Worm (Caenorhabditis elegans): ENCODE results near the gene C08B6.5.

The C08B6.5 gene

ce11 chrV:10091152-10091551 is 26.4 kb upstream of the C08B6.5 start, which contains the start of gene R04B5.11:
Gene R04B5.11 (minus strand): TSS chrV:10091252.
- TF ChIP-seq bed-3 (GFP tag; optimal IDR thresholded peaks at IDR 0.05) (no peak), sptf-1 (tag; optimal IDR thresholded peaks at IDR 0.05) (no peak), nhr-237 (tag; optimal IDR thresholded peaks at IDR 0.05) (no peak), unc-39 (tag; optimal IDR thresholded peaks at IDR 0.05) (no peak), tbx-8 (GFP tag; optimal IDR thresholded peaks at IDR 0.05) (no peak), sem-2 (GFP tag; optimal IDR thresholded peaks at IDR 0.05) (no peak), lin-32 (GFP tag; optimal IDR thresholded peaks at IDR 0.05) (no peak), mep-1 (tag; optimal IDR thresholded peaks at IDR 0.05) (no peak), ceh-39 (tag; optimal IDR thresholded peaks at IDR 0.05) (no peak), blmp-1 (tag; optimal IDR thresholded peaks at IDR 0.05) (no peak), M03D4.4 (tag; optimal IDR thresholded peaks at IDR 0.05) (no peak), snpc-4 (tag; optimal IDR thresholded peaks at IDR 0.05) (no peak), elt-3 (tag; optimal IDR thresholded peaks at IDR 0.05) (no peak), mls-2 (tag; optimal IDR thresholded peaks at IDR 0.05) (no peak), ceh-43 (GFP tag; optimal IDR thresholded peaks at IDR 0.05) (no peak), zip-8 (tag; optimal IDR thresholded peaks at IDR 0.05) (no peak), nhr-2 (tag; optimal IDR thresholded peaks at IDR 0.05) (no peak), drap-1 (GFP tag; optimal IDR thresholded peaks at IDR 0.05) (no peak), mab-5 (tag; optimal IDR thresholded peaks at IDR 0.05) (no peak), nhr-76 (tag; optimal IDR thresholded peaks at IDR 0.05) (no peak)

ce11 chrV:10094374-10094773 is 23.2 kb upstream of the C08B6.5 start, which contains the start of gene srd-49:
Gene srd-49 (plus strand): TSS chrV:10094674.
- TF ChIP-seq zip-8 (tag; optimal IDR thresholded peaks at IDR 0.05) (no peak), lin-13 (tag; optimal IDR thresholded peaks at IDR 0.05) (no peak), unc-62 (GFP tag; optimal IDR thresholded peaks at IDR 0.05) (no peak), ceh-43 (GFP tag; optimal IDR thresholded peaks at IDR 0.05) (no peak), drap-1 (GFP tag; optimal IDR thresholded peaks at IDR 0.05) (no peak)

- TF ChIP-seq lin-32 (GFP tag; optimal IDR thresholded peaks at IDR 0.05) = no peak
- TF ChIP-seq unc-120 (tag; optimal IDR thresholded peaks at IDR 0.05; ENCODE audit: poor library complexity, severe bottlenecking) = no peak
- TF ChIP-seq mep-1 (tag; optimal IDR thresholded peaks at IDR 0.05) = no peak
- no peak for TF ChIP-seq blmp-1 (tag; optimal IDR thresholded peaks at IDR 0.05)
- no peak for TF ChIP-seq ces-1 (GFP tag; optimal IDR thresholded peaks at IDR 0.05)
- TF ChIP-seq nhr-12 (tag; optimal IDR thresholded peaks at IDR 0.05) = no peak
- TF ChIP-seq cnd-1 (tag; optimal IDR thresholded peaks at IDR 0.05) = no peak
- TF ChIP-seq ceh-83 (GFP tag; optimal IDR thresholded peaks at IDR 0.05) = no peak
Measured at ce11 chrV:10096932-10097331, 20.6 kb upstream of the C08B6.5 start.

- TF ChIP-seq zip-8 (tag; optimal IDR thresholded peaks at IDR 0.05) (no peak), ceh-39 (tag; optimal IDR thresholded peaks at IDR 0.05) (no peak), drap-1 (GFP tag; optimal IDR thresholded peaks at IDR 0.05) (no peak), lsy-2 (tag; optimal IDR thresholded peaks at IDR 0.05) (no peak), sem-2 (GFP tag; optimal IDR thresholded peaks at IDR 0.05) (no peak), cnd-1 (tag; optimal IDR thresholded peaks at IDR 0.05) (no peak), unc-62 (GFP tag; optimal IDR thresholded peaks at IDR 0.05) (no peak), ham-2 (GFP tag; optimal IDR thresholded peaks at IDR 0.05) (no peak), pha-4 (tag; optimal IDR thresholded peaks at IDR 0.05) (no peak), flh-1 (GFP tag; optimal IDR thresholded peaks at IDR 0.05) (no peak)
Measured at ce11 chrV:10098429-10098828, 19.1 kb upstream of the C08B6.5 start, which contains the start of gene ugt-47. Gene ugt-47 (minus strand): TSS chrV:10098597.

- no peak for TF ChIP-seq nhr-2 (tag; optimal IDR thresholded peaks at IDR 0.05)
- no peak for TF ChIP-seq nhr-237 (tag; optimal IDR thresholded peaks at IDR 0.05)
- no peak for TF ChIP-seq elt-1 (tag; optimal IDR thresholded peaks at IDR 0.05; ENCODE audit: borderline replicate concordance, insufficient read depth)
- no peak for TF ChIP-seq lsy-2 (tag; optimal IDR thresholded peaks at IDR 0.05)
Measured at ce11 chrV:10101916-10102315, 15.6 kb upstream of the C08B6.5 start, which contains the start of gene C08B6.14. Gene C08B6.14 (minus strand): TSS chrV:10102016.
